Fruit fly (Drosophila melanogaster) whole organism, pupa: ENCODE measurements around the gene ss.

Experiments
- CG10348 ChIP-seq: fragments of 200-800 bp; sonication (Bioruptor generic); IDR thresholded peaks from 2 replicates; pipeline ENCODE4 v1.3.6; 2022; ENCODE audit warnings: missing biosample characterization, missing genetic modification characterization
- CG12605 ChIP-seq: fragments of 200-800 bp; sonication (Bioruptor generic); IDR thresholded peaks from 2 replicates; pipeline ENCODE4 v1.3.6; 2022; ENCODE audit warnings: missing biosample characterization, missing genetic modification characterization
- CG13204 ChIP-seq: fragments of 200-800 bp; sonication (Bioruptor generic); optimal IDR thresholded peaks from 2 replicates; lab custom pipeline; 2018; ENCODE audit warnings: missing biosample characterization, mild to moderate bottlenecking, missing genetic modification characterization, moderate library complexity
- CG14655 ChIP-seq: fragments of 200-800 bp; sonication (Bioruptor generic); optimal IDR thresholded peaks from 3 replicates; lab custom pipeline; 2017; ENCODE audit warnings: mild to moderate bottlenecking, missing biosample characterization, missing genetic modification reagents, missing genetic modification characterization
- CG15710 ChIP-seq: fragments of 200-800 bp; sonication (Bioruptor generic); optimal IDR thresholded peaks from 2 replicates; lab custom pipeline; 2018; ENCODE audit warnings: missing biosample characterization, mild to moderate bottlenecking, missing genetic modification characterization, moderate library complexity
- CG17806 ChIP-seq: fragments of 200-800 bp; sonication (Bioruptor generic); optimal IDR thresholded peaks from 2 replicates; lab custom pipeline; 2018; ENCODE audit warnings: missing biosample characterization, mild to moderate bottlenecking, missing genetic modification characterization, moderate library complexity
- CG34367 ChIP-seq: fragments of 200-800 bp; sonication (Bioruptor generic); optimal IDR thresholded peaks from 2 replicates; lab custom pipeline; 2018; ENCODE audit warnings: missing biosample characterization, mild to moderate bottlenecking, missing genetic modification characterization
- CG8159 ChIP-seq: fragments of 200-800 bp; sonication (Bioruptor generic); optimal IDR thresholded peaks from 3 replicates; lab custom pipeline; 2018; ENCODE audit warnings: missing biosample characterization, mild to moderate bottlenecking, missing genetic modification characterization, moderate library complexity
- CG8301 ChIP-seq: fragments of 200-800 bp; sonication (Bioruptor generic); optimal IDR thresholded peaks from 2 replicates; lab custom pipeline; 2018; ENCODE audit warnings: missing biosample characterization, mild to moderate bottlenecking, missing genetic modification characterization
- EcR ChIP-seq: fragments of 200-800 bp; sonication (Bioruptor generic); optimal IDR thresholded peaks from 3 replicates; lab custom pipeline; 2019; ENCODE audit warnings: missing biosample characterization, missing genetic modification characterization, mild to moderate bottlenecking, moderate library complexity, missing genetic modification reagents
- Pif1B ChIP-seq: fragments of 200-800 bp; sonication (Bioruptor generic); optimal IDR thresholded peaks from 3 replicates; lab custom pipeline; 2016; ENCODE audit warnings: missing biosample characterization, missing genetic modification characterization
- fd96Ca ChIP-seq: fragments of 200-800 bp; sonication (Bioruptor generic); IDR thresholded peaks from 3 replicates; pipeline ENCODE4 v1.3.6; 2022; ENCODE audit warnings: missing biosample characterization, missing genetic modification characterization
- gl ChIP-seq: fragments of 200-800 bp; sonication (Bioruptor generic); optimal IDR thresholded peaks from 2 replicates; lab custom pipeline; 2018; ENCODE audit warnings: missing biosample characterization, mild to moderate bottlenecking, missing genetic modification characterization
- rn ChIP-seq: fragments of 200-800 bp; sonication (Bioruptor generic); IDR thresholded peaks from 2 replicates; pipeline ENCODE4 v1.3.6; 2022; ENCODE audit warnings: missing biosample characterization, missing genetic modification characterization

dm6 chr3R:16413734-16414133 lies 10.2 kb upstream of the ss start:
- no peak for TF ChIP-seq CG34367 (tag; lab: Kevin White, UChicago)
- no peak for TF ChIP-seq CG15710 (tag; lab: Kevin White, UChicago)
- no peak for TF ChIP-seq CG12605 (GFP tag; lab: Robert Waterston, UW)
- TF ChIP-seq CG10348 (GFP tag; lab: Robert Waterston, UW), result no peak
- no peak for TF ChIP-seq gl (tag; lab: Kevin White, UChicago)
- TF ChIP-seq EcR, result no peak
- no peak for TF ChIP-seq CG17806 (tag; lab: Kevin White, UChicago)
- TF ChIP-seq Pif1B (GFP tag; lab: Kevin White, UChicago), result no peak
- TF ChIP-seq CG14655 (GFP tag; lab: Kevin White, UChicago), result no peak
- TF ChIP-seq CG8159 (tag; lab: Kevin White, UChicago), result peak; percentile 71
- TF ChIP-seq CG8301 (tag; lab: Kevin White, UChicago), result no peak
- TF ChIP-seq fd96Ca (GFP tag; lab: Robert Waterston, UW), result no peak
- TF ChIP-seq CG13204 (GFP tag; lab: Kevin White, UChicago), result no peak
- no peak for TF ChIP-seq rn (GFP tag; lab: Robert Waterston, UW)
